Worm (Caenorhabditis elegans): ENCODE data around the gene Y73F4A.1.

ce11 chrIV:9016477-9016876, 28.7 kb downstream of the Y73F4A.1 start, which contains the start of gene acc-2:
- TF ChIP-seq lir-3 (tag; optimal IDR thresholded peaks at IDR 0.05; ENCODE audit: poor library complexity) (no peak), blmp-1 (tag; optimal IDR thresholded peaks at IDR 0.05) (no peak), nhr-237 (tag; optimal IDR thresholded peaks at IDR 0.05) (no peak), ama-1 (optimal IDR thresholded peaks at IDR 0.05) (no peak)

Data from whole organism, L1 larva.